Worm (Caenorhabditis elegans) whole organism, L1 larva: ENCODE results near the gene Y53C12A.8.
A peak's percentile ranks its signal among the peaks of the same experiment; 100 is the strongest.

ENCODE experiments used
- F16B12.6 ChIP-seq: fragments of 150-350 bp; optimal IDR thresholded peaks from 2 replicates; lab custom pipeline; 2014; ENCODE audit warnings: missing biosample characterization, missing genetic modification characterization
- Y116A8C.19 ChIP-seq: sonication (generic microtip); optimal IDR thresholded peaks from 2 replicates; lab custom pipeline; 2016; ENCODE audit warnings: missing compliant biosample characterization, missing genetic modification characterization, borderline replicate concordance
- alr-1 ChIP-seq: fragments of 200-800 bp; sonication (Bioruptor generic); optimal IDR thresholded peaks from 2 replicates; lab custom pipeline; 2018; ENCODE audit warnings: borderline replicate concordance, mild to moderate bottlenecking, missing genetic modification characterization, missing compliant biosample characterization
- ama-1 ChIP-seq: fragments of 150-350 bp; optimal IDR thresholded peaks from 2 replicates; lab custom pipeline; 2014
- blmp-1 ChIP-seq: fragments of 150-350 bp; optimal IDR thresholded peaks from 2 replicates; lab custom pipeline; 2014; ENCODE audit warnings: missing biosample characterization, missing genetic modification characterization
- ceh-8 ChIP-seq: fragments of 200-800 bp; sonication (Bioruptor generic); optimal IDR thresholded peaks from 2 replicates; lab custom pipeline; 2018; ENCODE audit warnings: mild to moderate bottlenecking, missing genetic modification characterization, moderate library complexity, missing compliant biosample characterization
- ceh-82 ChIP-seq, 3 experiments: fragments of 150-350 bp in 1 of 3; sonication (generic microtip) in 2 of 3; optimal IDR thresholded peaks; 2 replicates each; lab custom pipeline; 2014 to 2017; ENCODE audit warnings: missing biosample characterization in 3 of 3, missing genetic modification characterization in 3 of 3
- ceh-88 ChIP-seq: fragments of 200-800 bp; sonication (Bioruptor generic); IDR thresholded peaks from 2 replicates; pipeline ENCODE4 v1.3.6; 2022; ENCODE audit warnings: missing genetic modification characterization, missing compliant biosample characterization
- dsc-1 ChIP-seq: sonication (generic microtip); optimal IDR thresholded peaks from 2 replicates; lab custom pipeline; 2016; ENCODE audit warnings: mild to moderate bottlenecking, missing genetic modification characterization, missing compliant biosample characterization
- efl-1 ChIP-seq, 4 experiments: fragments of 150-350 bp; optimal IDR thresholded peaks in 3 of 4; peaks in 1 of 4; 1 replicate in 1 of 4; 2 replicates in 3 of 4; lab custom pipeline; 2014; ENCODE audit warnings: missing biosample characterization in 2 of 4, missing genetic modification characterization in 2 of 4, missing genetic modification reagents in 2 of 4
- ets-5 ChIP-seq: fragments of 200-800 bp; sonication (Bioruptor generic); IDR thresholded peaks from 2 replicates; pipeline ENCODE4 v1.3.6; 2022; ENCODE audit warnings: missing genetic modification characterization, missing compliant biosample characterization
- fkh-10 ChIP-seq: sonication (generic microtip); optimal IDR thresholded peaks from 2 replicates; lab custom pipeline; 2017; ENCODE audit warnings: missing biosample characterization, missing genetic modification reagents, missing genetic modification characterization
- fos-1 ChIP-seq: fragments of 150-350 bp; optimal IDR thresholded peaks from 2 replicates; lab custom pipeline; 2014; ENCODE audit warnings: missing biosample characterization, missing genetic modification characterization
- hlh-4 ChIP-seq: sonication (generic microtip); optimal IDR thresholded peaks from 2 replicates; lab custom pipeline; 2016; ENCODE audit warnings: mild to moderate bottlenecking, missing genetic modification characterization, missing compliant biosample characterization
- irx-1 ChIP-seq: sonication (generic microtip); optimal IDR thresholded peaks from 2 replicates; lab custom pipeline; 2016; ENCODE audit warnings: missing genetic modification characterization, missing compliant biosample characterization
- jun-1 ChIP-seq: fragments of 150-350 bp; optimal IDR thresholded peaks from 2 replicates; lab custom pipeline; 2014; ENCODE audit warnings: missing biosample characterization, missing genetic modification reagents, missing genetic modification characterization
- lin-14 ChIP-seq: fragments of 200-800 bp; sonication (Bioruptor generic); optimal IDR thresholded peaks from 2 replicates; lab custom pipeline; 2018; ENCODE audit warnings: mild to moderate bottlenecking, missing genetic modification characterization, moderate library complexity, missing compliant biosample characterization
- lsy-2 ChIP-seq, 2 experiments: fragments of 150-350 bp; optimal IDR thresholded peaks; 2 replicates each; lab custom pipeline; 2014; ENCODE audit warnings: missing biosample characterization in 2 of 2, missing genetic modification characterization in 2 of 2
- mef-2 ChIP-seq: fragments of 150-350 bp; optimal IDR thresholded peaks from 2 replicates; lab custom pipeline; 2014; ENCODE audit warnings: missing biosample characterization, missing genetic modification characterization
- nhr-19 ChIP-seq: fragments of 200-800 bp; sonication (Bioruptor generic); conservative IDR thresholded peaks from 2 replicates; pipeline ENCODE4 v1.3.6; 2022; ENCODE audit warnings: missing genetic modification characterization, missing compliant biosample characterization
- nhr-28 ChIP-seq: fragments of 150-350 bp; optimal IDR thresholded peaks from 2 replicates; lab custom pipeline; 2014; ENCODE audit warnings: missing biosample characterization, missing genetic modification characterization
- nhr-47 ChIP-seq: sonication (generic microtip); optimal IDR thresholded peaks from 2 replicates; lab custom pipeline; 2016; ENCODE audit warnings: mild to moderate bottlenecking, missing genetic modification characterization, moderate library complexity, missing compliant biosample characterization
- nhr-71 ChIP-seq: sonication (generic microtip); optimal IDR thresholded peaks from 2 replicates; lab custom pipeline; 2016; ENCODE audit warnings: mild to moderate bottlenecking, missing genetic modification characterization, moderate library complexity, missing compliant biosample characterization
- nhr-84 ChIP-seq: sonication (generic microtip); optimal IDR thresholded peaks from 2 replicates; lab custom pipeline; 2017; ENCODE audit warnings: missing biosample characterization, missing genetic modification characterization
- rnt-1 ChIP-seq: sonication (generic microtip); optimal IDR thresholded peaks from 2 replicates; lab custom pipeline; 2016; ENCODE audit warnings: mild to moderate bottlenecking, missing genetic modification characterization, moderate library complexity, missing compliant biosample characterization
- skn-1 ChIP-seq: fragments of 150-350 bp; optimal IDR thresholded peaks from 2 replicates; lab custom pipeline; 2014; ENCODE audit warnings: missing biosample characterization, missing genetic modification characterization
- sox-4 ChIP-seq: sonication (generic microtip); optimal IDR thresholded peaks from 2 replicates; lab custom pipeline; 2016; ENCODE audit warnings: missing genetic modification characterization, missing compliant biosample characterization
- sup-37 ChIP-seq: fragments of 200-800 bp; sonication (Bioruptor generic); optimal IDR thresholded peaks from 2 replicates; lab custom pipeline; 2018; ENCODE audit warnings: mild to moderate bottlenecking, missing genetic modification characterization, missing compliant biosample characterization
- unc-130 ChIP-seq: fragments of 150-350 bp; optimal IDR thresholded peaks from 2 replicates; lab custom pipeline; 2017; ENCODE audit warnings: missing biosample characterization, missing genetic modification characterization, inconsistent platforms
- xbp-1 ChIP-seq: sonication (generic microtip); optimal IDR thresholded peaks from 2 replicates; lab custom pipeline; 2016; ENCODE audit warnings: missing genetic modification characterization, missing compliant biosample characterization
- zag-1 ChIP-seq: fragments of 150-350 bp; optimal IDR thresholded peaks from 2 replicates; lab custom pipeline; 2014; ENCODE audit warnings: missing biosample characterization, missing genetic modification characterization

The Y53C12A.8 gene

DNA sequence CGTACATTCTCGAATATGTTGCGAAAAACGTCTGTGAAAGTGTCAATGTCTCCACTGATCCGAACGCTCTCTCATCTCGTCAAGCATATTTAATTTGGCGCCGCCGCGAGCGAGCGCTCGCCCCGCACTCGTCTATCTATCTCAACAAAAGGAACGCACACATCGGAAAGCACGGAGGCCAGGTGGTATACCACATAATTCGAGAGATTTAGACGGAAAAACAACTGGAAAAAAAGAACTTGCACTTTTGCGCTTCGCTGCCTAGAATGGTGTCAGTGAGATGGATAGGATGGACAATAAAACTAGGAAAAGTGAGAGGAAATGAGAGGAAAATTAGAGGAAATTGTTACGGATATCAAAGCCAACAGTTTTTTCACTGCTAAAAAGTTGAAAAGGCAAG lies 28.9 kb upstream of the Y53C12A.8 start:
- no peak for TF ChIP-seq nhr-28 (tag; lab: Kevin White, UChicago)
- TF ChIP-seq xbp-1 (tag; lab: Kevin White, UChicago) = no peak
- TF ChIP-seq blmp-1 = peak; percentile 74
- no peak for TF ChIP-seq skn-1 (tag; lab: Kevin White, UChicago)
- TF ChIP-seq lin-14 (GFP tag; lab: Kevin White, UChicago) = peak; percentile 13
- TF ChIP-seq, all 84 proteins: peak for 2

DNA sequence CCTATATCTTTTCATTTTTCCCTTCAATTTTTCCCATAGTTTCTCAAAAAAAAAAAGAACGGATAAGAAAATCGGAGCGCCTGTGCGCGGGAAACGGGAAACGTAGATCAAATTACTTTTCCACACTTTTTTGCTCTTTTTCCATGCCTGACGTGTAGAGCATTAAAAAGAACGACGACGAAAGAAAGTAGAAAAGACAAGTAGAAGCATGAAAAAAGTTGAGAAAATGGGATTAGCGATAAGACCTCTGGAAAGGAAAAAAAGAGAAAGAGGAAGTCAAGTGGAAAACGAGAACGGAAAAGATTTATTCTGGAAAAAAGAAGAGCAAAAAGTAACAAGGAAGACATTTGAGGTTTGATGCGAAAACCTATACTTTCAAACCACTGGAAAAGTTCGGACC lies 28.2 kb upstream of the Y53C12A.8 start:
- TF ChIP-seq fkh-10 (GFP tag; lab: Kevin White, UChicago) (peak; percentile 92), ama-1 (lab: Kevin White, UChicago) (no peak), lin-14 (GFP tag; lab: Kevin White, UChicago) (peak; percentile 19)

DNA sequence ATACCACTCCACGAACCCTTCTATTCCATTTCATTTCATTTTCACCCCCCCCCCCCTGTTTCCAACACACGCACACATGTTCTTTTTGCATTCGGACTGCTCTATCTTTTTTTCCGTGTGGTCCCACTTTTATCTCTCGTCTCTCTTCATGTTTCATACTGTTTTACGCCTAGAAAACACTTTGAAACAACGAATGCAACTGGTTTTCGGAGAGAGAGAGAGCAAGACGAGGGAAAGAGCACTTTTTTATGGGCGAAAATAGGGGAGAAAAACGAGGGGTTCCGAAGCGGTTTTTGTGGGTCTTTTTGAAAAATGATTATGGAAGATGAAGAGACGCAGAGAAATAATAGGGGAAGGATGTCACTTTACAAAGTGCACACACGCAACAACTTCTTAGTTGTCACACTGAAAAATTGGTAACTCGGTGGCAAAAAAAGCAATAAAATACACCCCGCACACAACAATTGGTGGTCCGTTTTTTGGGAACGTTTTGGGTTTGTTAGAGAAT lies 27.0 kb upstream of the Y53C12A.8 start:
- TF ChIP-seq lin-14 (GFP tag; lab: Kevin White, UChicago) (peak; percentile 81), lsy-2 (tag; optimal IDR thresholded peaks at IDR 0.05; lab: Kevin White, UChicago) (peak in 1 of 2 experiments; percentile 8), rnt-1 (peak; percentile 55), alr-1 (tag; lab: Kevin White, UChicago) (no peak), sox-4 (tag; lab: Kevin White, UChicago) (no peak), dsc-1 (tag; lab: Kevin White, UChicago) (peak; percentile 64)

DNA sequence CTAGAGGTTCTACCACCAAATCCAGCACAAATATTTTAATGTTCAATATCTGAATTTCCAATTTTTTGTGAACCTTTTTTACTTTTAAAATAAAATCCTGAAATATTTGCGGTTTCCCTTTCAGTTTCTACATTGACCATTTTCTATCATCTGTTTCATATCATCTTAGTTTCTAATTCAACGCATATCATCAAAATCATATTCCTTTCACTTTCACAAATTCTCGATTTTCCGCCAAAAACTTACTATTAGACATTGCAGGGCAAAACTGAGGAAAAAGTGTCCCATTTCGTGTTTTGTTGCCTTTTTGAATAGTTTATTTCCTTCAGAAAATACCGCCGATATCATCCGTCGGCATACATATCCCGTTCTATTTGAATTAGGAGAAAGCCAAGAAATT lies 24.8 kb upstream of the Y53C12A.8 start:
- TF ChIP-seq blmp-1 (peak; percentile 84), fos-1 (tag; lab: Kevin White, UChicago) (no peak)

DNA sequence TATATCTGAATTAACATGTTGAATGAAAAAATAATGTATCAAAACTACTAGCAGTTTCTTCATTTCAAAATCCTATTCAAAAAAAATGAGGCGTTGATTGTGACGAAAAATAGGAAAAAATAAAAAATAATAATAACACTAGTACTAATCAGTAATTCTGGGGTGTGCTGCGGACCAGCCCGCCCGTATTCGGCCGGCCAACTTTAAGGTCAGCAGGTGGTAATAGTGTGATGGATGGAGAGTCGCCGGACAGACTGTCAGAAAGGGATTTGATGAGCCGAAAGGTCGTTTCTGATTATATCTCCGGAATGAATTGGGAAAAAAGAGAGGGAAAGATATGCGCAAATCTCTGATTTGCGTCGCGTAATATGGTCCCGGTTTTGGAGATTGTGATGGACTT lies 24.2 kb upstream of the Y53C12A.8 start, which contains the start of gene cutl-2:
Gene cutl-2 (minus strand): TSS at position 210 of the 400 bp plus-strand sequence.
- TF ChIP-seq nhr-84 (tag; lab: Kevin White, UChicago) = no peak
- no peak for TF ChIP-seq nhr-47 (tag; lab: Kevin White, UChicago)
- TF ChIP-seq lin-14 (GFP tag; lab: Kevin White, UChicago) = no peak
- TF ChIP-seq ets-5 (GFP tag; lab: Robert Waterston, UW) = no peak
- no peak for TF ChIP-seq unc-130
- TF ChIP-seq rnt-1 = no peak
- TF ChIP-seq ceh-88 = no peak
- TF ChIP-seq Y116A8C.19 (tag; lab: Kevin White, UChicago) = no peak
- no peak for TF ChIP-seq sup-37

DNA sequence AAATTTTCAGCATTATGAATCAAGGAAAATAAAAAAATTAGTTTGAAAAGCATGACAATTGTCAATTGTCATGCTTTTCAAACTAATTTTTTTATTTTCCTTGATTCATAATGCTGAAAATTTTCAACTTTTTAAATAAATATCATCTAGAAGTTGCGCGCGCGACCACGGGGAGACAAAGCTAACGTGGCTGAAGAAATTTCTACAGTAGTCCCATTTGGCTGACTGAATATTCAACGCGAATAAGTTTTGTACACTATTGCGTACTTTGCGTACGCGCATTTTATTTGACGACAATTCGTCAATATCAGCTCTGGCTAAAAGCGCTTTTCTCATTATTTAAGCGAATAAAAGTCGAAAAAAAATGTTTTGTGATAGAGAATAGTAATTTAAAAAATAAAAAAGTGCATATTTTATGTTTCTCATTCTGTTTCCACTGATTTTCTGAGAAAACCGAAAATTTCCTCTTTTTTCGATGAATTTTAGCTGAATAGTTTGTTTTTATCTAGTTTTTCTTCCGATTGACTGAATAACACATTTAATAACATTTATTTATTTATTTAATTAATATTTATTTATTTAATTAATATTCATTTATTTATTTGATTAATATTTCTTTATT lies 18.5 kb upstream of the Y53C12A.8 start, which contains the start of gene Y53C12A.11:
Gene Y53C12A.11 (minus strand): TSS at position 68 of the 622 bp plus-strand sequence.
- TF ChIP-seq nhr-71 (tag; lab: Kevin White, UChicago) = peak; percentile 26
- TF ChIP-seq nhr-47 (tag; lab: Kevin White, UChicago) = peak; percentile 5
- peak; percentile 13 to 39 for TF ChIP-seq efl-1 (optimal IDR thresholded peaks at IDR 0.05; lab: Kevin White, UChicago)
- peak in 1 of 2 experiments; percentile 70 for TF ChIP-seq efl-1 (GFP tag; optimal IDR thresholded peaks at IDR 0.05 in 1 of 2; lab: Kevin White, UChicago)
- peak in 1 of 2 experiments; percentile 52 for TF ChIP-seq lsy-2 (tag; optimal IDR thresholded peaks at IDR 0.05; lab: Kevin White, UChicago)
- peak; percentile 41 for TF ChIP-seq nhr-19 (GFP tag; lab: Robert Waterston, UW)
- TF ChIP-seq, all 84 proteins: peak for 5; not testable (repeated sequence) for 79

DNA sequence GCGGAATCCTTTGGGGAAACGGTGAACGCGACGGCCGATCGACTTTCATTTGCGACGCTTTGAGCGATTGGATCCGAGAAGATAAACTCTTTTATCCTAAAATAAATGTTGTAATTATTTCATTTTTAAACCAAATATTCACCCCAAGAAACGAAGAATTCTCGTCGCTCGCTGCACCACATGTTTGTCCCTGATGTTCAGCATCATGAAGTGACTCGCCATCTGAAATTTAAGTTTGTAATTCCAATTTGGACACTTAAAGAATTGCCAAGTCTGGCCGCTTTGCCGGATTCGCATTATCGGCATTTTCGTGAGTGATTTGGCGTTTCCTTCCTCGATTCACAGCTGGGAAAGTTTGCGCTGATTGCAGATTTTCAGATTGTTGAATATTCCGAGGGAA lies 17.6 kb upstream of the Y53C12A.8 start, which contains the start of gene Y53C12A.6:
Gene Y53C12A.6 (minus strand): TSS at position 101 of the 400 bp plus-strand sequence.
- no peak for TF ChIP-seq ceh-8
- no peak for TF ChIP-seq mef-2
- TF ChIP-seq hlh-4 = no peak
- no peak for TF ChIP-seq irx-1
- no peak for TF ChIP-seq jun-1 (tag; lab: Kevin White, UChicago)
- no peak for TF ChIP-seq ceh-82 (tag; optimal IDR thresholded peaks at IDR 0.05; lab: Kevin White, UChicago)
- no peak for TF ChIP-seq F16B12.6 (tag; lab: Kevin White, UChicago)
- no peak for TF ChIP-seq zag-1 (tag; lab: Kevin White, UChicago)
